Fruit fly (Drosophila melanogaster): ENCODE measurements around the gene AsnRS.

The AsnRS gene

DNA sequence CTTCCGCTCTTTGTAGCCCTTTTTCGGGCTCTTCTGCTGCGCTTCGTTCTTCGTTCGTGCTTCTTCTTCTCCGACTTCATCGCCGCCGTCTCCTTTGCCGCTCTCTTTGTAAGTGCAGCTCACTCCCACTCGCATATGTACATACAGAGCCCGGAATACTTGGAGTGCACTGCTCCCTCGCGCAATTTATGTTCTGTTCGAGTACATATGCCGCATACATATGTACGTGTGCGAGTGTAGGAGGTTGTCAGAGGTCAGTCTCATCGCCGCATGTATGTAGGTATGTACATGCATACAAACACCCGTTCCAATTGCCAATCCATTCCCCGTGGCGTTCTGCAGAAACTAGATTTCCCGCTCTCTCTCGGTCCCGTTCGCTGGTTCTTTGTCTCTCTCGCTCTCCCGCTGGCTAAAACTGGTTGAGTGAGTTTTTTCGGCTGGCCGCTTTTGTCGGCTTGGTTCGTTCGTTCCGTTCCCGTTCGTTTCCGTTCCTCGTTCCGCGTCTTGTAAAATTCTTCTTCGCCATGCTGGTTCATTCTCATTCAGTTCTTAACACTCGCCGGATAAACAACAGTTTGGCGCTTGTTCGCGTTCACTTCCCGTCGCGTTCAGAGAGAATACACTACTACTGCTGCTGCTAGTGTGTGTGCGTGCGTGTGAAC, 26.4 kb upstream of the AsnRS start (continued):
- TF ChIP-seq CG8319 (GFP tag; optimal IDR thresholded peaks at IDR 0.05) (no peak), topi (GFP tag; optimal IDR thresholded peaks at IDR 0.05) (peak; percentile 33), Sox102F (GFP tag; optimal IDR thresholded peaks at IDR 0.05) (peak; percentile 63), CG16779 (tag; optimal IDR thresholded peaks at IDR 0.05) (peak; percentile 72), pdm3 (GFP tag; optimal IDR thresholded peaks at IDR 0.05) (no peak), CG15336 (GFP tag; IDR thresholded peaks at IDR 0.05) (peak; percentile 13; the same call in 1 of the 2 replicates)

DNA sequence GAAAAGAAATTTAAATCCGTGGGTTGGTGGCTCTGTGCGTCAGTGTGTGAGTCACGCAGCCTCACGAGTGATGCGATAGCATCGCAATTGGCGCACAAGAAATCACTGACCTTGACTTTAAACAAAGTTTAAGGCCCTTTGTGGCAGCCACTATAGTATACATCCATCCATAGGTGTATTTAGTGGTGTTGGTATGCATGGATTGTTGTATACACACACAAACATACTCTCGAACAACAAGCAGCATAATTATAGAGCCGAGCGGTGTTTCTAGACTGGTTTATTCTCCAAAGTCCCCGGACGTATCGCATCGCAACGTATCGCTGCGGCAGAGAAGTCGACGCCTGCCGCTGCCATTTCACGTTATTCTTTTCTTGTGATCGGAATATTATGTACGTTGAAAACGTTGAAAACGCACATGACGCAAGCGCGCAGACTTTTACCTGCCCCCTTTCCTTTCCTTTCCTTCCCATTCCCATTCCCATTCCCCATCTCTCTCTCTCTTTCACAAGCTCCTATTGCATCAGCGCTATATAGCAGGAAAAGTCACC, 25.1 kb upstream of the AsnRS start:
- no peak for TF ChIP-seq CG11902 (GFP tag; optimal IDR thresholded peaks at IDR 0.05)
- TF ChIP-seq net (GFP tag; optimal IDR thresholded peaks at IDR 0.05): no peak
- no peak for TF ChIP-seq lz (GFP tag; optimal IDR thresholded peaks at IDR 0.05)
- no peak for TF ChIP-seq CG8119 (GFP tag; IDR thresholded peaks at IDR 0.05)
- TF ChIP-seq Blimp-1 (GFP tag; optimal IDR thresholded peaks at IDR 0.05): no peak
- peak; percentile 47 for TF ChIP-seq fkh (GFP tag; optimal IDR thresholded peaks at IDR 0.05)
- TF ChIP-seq CG6163 (GFP tag; IDR thresholded peaks at IDR 0.05): peak; percentile 39; the same call in 1 of the 3 replicates
- no peak for TF ChIP-seq dac (GFP tag; optimal IDR thresholded peaks at IDR 0.05)
- TF ChIP-seq Hr39 (GFP tag; optimal IDR thresholded peaks at IDR 0.05): no peak
- TF ChIP-seq fd59A (GFP tag; optimal IDR thresholded peaks at IDR 0.05): no peak
- no peak for TF ChIP-seq Eip93F (GFP tag; optimal IDR thresholded peaks at IDR 0.05)
- no peak for TF ChIP-seq Sox15 (GFP tag; optimal IDR thresholded peaks at IDR 0.05)
- TF ChIP-seq CG6276 (GFP tag; optimal IDR thresholded peaks at IDR 0.05): no peak
- no peak for TF ChIP-seq achi (GFP tag; optimal IDR thresholded peaks at IDR 0.05)
- TF ChIP-seq fd85E (GFP tag; optimal IDR thresholded peaks at IDR 0.05): no peak
- no peak for TF ChIP-seq topi (GFP tag; optimal IDR thresholded peaks at IDR 0.05)
- TF ChIP-seq cyc (GFP tag; optimal IDR thresholded peaks at IDR 0.05): no peak
- no peak for TF ChIP-seq eg (GFP tag; IDR thresholded peaks at IDR 0.05)
- no peak for TF ChIP-seq Hr38 (GFP tag; optimal IDR thresholded peaks at IDR 0.05)
- TF ChIP-seq CG1621 (tag; optimal IDR thresholded peaks at IDR 0.05): peak; percentile 29
- TF ChIP-seq Sox102F (GFP tag; optimal IDR thresholded peaks at IDR 0.05): no peak
- TF ChIP-seq Ets96B (tag; optimal IDR thresholded peaks at IDR 0.05): no peak
- TF ChIP-seq Met (GFP tag; optimal IDR thresholded peaks at IDR 0.05): no peak
- no peak for TF ChIP-seq spab (GFP tag; optimal IDR thresholded peaks at IDR 0.05)
- peak in 1 of 2 experiments; percentile 68 for TF ChIP-seq ss (GFP tag; optimal IDR thresholded peaks at IDR 0.05)
- no peak for TF ChIP-seq Smox (GFP tag; optimal IDR thresholded peaks at IDR 0.05)
- no peak for TF ChIP-seq CG8319 (GFP tag; optimal IDR thresholded peaks at IDR 0.05)
- no peak for TF ChIP-seq CG11762 (GFP tag; optimal IDR thresholded peaks at IDR 0.05; ENCODE audit: insufficient read depth)
- no peak for TF ChIP-seq Ets21C (GFP tag; optimal IDR thresholded peaks at IDR 0.05)
- no peak for TF ChIP-seq CG4318 (GFP tag; optimal IDR thresholded peaks at IDR 0.05)
- TF ChIP-seq CG31627 (GFP tag; optimal IDR thresholded peaks at IDR 0.05): no peak
- TF ChIP-seq CG10631 (GFP tag; optimal IDR thresholded peaks at IDR 0.05): no peak
- TF ChIP-seq dsx (GFP tag; optimal IDR thresholded peaks at IDR 0.05; ENCODE audit: poor library complexity, severe bottlenecking): peak; percentile 12
- no peak for TF ChIP-seq CG32006 (GFP tag; optimal IDR thresholded peaks at IDR 0.05)
- no peak for TF ChIP-seq svp (GFP tag)
- TF ChIP-seq Gug (GFP tag; IDR thresholded peaks at IDR 0.05): no peak
- TF ChIP-seq CG16779 (tag; optimal IDR thresholded peaks at IDR 0.05): no peak
- no peak for TF ChIP-seq CG6808 (GFP tag; optimal IDR thresholded peaks at IDR 0.05)
- no peak for TF ChIP-seq Lpt (GFP tag; optimal IDR thresholded peaks at IDR 0.05)
- no peak for TF ChIP-seq CG3032 (tag; optimal IDR thresholded peaks at IDR 0.05)

Data from whole organism, prepupa.